Fruit fly (Drosophila melanogaster): ENCODE measurements around the gene bbg.

bbg gene

dm6 chr3L:14363103-14363751 lies 172.8 kb downstream of the bbg start (continued):
- TF ChIP-seq dsx (GFP tag; optimal IDR thresholded peaks at IDR 0.05; ENCODE audit: poor library complexity, severe bottlenecking) (peak; percentile 23), CG6854 (GFP tag; optimal IDR thresholded peaks at IDR 0.05) (no peak), CG4318 (GFP tag; optimal IDR thresholded peaks at IDR 0.05) (peak; percentile 55), CG6163 (GFP tag; IDR thresholded peaks at IDR 0.05) (peak; percentile 14; the same call in 1 of the 3 replicates), Eip75B (GFP tag; optimal IDR thresholded peaks at IDR 0.05) (peak; percentile 14), CG3032 (tag; optimal IDR thresholded peaks at IDR 0.05) (peak; percentile 62), Gug (GFP tag; IDR thresholded peaks at IDR 0.05) (peak; percentile 47; the same call in 1 of the 2 replicates), svp (GFP tag) (peak; percentile 81), pdm3 (GFP tag; optimal IDR thresholded peaks at IDR 0.05) (peak; percentile 76), CG11902 (GFP tag; optimal IDR thresholded peaks at IDR 0.05) (peak; percentile 27), Sox15 (GFP tag; optimal IDR thresholded peaks at IDR 0.05) (peak; percentile 41), Sox102F (GFP tag; optimal IDR thresholded peaks at IDR 0.05) (peak; percentile 25), CG7368 (GFP tag; optimal IDR thresholded peaks at IDR 0.05) (peak; percentile 36), CG1621 (tag; optimal IDR thresholded peaks at IDR 0.05) (peak; percentile 12), CG10631 (GFP tag; optimal IDR thresholded peaks at IDR 0.05) (peak; percentile 75), vri (GFP tag; optimal IDR thresholded peaks at IDR 0.05) (no peak), fd85E (GFP tag; optimal IDR thresholded peaks at IDR 0.05) (no peak), Ets21C (GFP tag; optimal IDR thresholded peaks at IDR 0.05) (no peak), CG34406 (GFP tag; optimal IDR thresholded peaks at IDR 0.05) (peak; percentile 56), achi (GFP tag; optimal IDR thresholded peaks at IDR 0.05) (peak; percentile 59), lz (GFP tag; optimal IDR thresholded peaks at IDR 0.05) (peak; percentile 25), fd59A (GFP tag; optimal IDR thresholded peaks at IDR 0.05) (peak; percentile 47), CG3919 (GFP tag; optimal IDR thresholded peaks at IDR 0.05) (peak; percentile 49), Blimp-1 (GFP tag; optimal IDR thresholded peaks at IDR 0.05) (no peak), Sox14 (GFP tag; optimal IDR thresholded peaks at IDR 0.05) (peak; percentile 17), CG6792 (GFP tag; optimal IDR thresholded peaks at IDR 0.05) (peak; percentile 44), OdsH (GFP tag; optimal IDR thresholded peaks at IDR 0.05) (peak; percentile 75), Hr39 (GFP tag; optimal IDR thresholded peaks at IDR 0.05) (peak; percentile 30)

All from whole organism, prepupa.